Worm (Caenorhabditis elegans) whole organism, L4/young adult: ENCODE data around the gene kcnl-1.

Experiments
- W03F9.2 ChIP-seq: fragments of 150-350 bp; optimal IDR thresholded peaks from 2 replicates; lab custom pipeline; 2014; ENCODE audit warnings: missing biosample characterization, missing genetic modification characterization
- dao-5 ChIP-seq: sonication (generic microtip); optimal IDR thresholded peaks from 2 replicates; lab custom pipeline; 2016; ENCODE audit warnings: missing genotype, missing genetic modification characterization, moderate library complexity, missing compliant biosample characterization
- him-1 ChIP-seq: sonication (generic microtip); optimal IDR thresholded peaks from 2 replicates; lab custom pipeline; 2016; ENCODE audit warnings: missing genotype, missing genetic modification reagents, missing genetic modification characterization, missing compliant biosample characterization

kcnl-1 gene

DNA sequence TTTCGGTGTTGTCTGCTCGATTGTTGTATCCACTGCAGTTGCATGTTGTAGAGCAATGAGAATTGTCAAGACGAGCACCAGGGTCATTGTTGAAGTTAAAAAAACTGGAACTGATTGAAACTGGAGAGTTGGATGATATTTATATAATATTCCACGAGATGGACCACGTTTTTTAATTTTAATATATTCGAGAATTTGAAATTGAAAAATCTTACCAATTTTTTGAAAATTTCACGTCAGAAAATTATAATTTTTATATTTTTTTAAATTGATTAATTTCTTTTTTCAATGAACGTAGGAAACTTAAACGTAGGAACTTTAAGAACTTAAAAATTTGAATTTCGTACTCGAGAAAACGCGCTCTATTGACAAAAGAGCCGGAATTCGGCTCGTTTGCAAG lies 67.4 kb downstream of the kcnl-1 start, which contains the start of gene Y43F8C.5:
Gene Y43F8C.5 (minus strand): TSS at position 101 of the 400 bp plus-strand sequence.
- TF ChIP-seq him-1 (tag; lab: Kevin White, UChicago) (no peak), W03F9.2 (tag; lab: Kevin White, UChicago) (no peak), dao-5 (tag; lab: Kevin White, UChicago) (no peak)

DNA sequence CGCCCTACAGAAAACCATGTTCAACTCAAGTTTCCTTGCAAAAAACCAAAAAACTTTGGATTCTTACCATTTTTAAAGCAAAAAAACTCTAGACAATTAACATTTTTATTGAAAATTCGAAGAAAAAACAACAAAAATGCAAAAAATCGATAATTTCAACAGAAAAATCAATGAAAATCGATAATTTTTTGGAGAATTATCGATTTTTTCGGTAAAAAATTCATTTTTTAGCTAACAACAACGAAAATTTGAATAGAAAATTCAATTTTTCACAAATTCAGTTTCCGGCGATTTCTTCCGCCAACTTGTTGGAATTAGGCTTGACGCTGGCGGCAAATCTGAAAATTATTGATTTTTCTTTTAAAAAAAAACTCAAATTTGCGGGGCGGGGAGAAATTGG lies 67.8 kb downstream of the kcnl-1 start:
- TF ChIP-seq W03F9.2 (tag; lab: Kevin White, UChicago) (no peak), him-1 (tag; lab: Kevin White, UChicago) (no peak), dao-5 (tag; lab: Kevin White, UChicago) (no peak)

DNA sequence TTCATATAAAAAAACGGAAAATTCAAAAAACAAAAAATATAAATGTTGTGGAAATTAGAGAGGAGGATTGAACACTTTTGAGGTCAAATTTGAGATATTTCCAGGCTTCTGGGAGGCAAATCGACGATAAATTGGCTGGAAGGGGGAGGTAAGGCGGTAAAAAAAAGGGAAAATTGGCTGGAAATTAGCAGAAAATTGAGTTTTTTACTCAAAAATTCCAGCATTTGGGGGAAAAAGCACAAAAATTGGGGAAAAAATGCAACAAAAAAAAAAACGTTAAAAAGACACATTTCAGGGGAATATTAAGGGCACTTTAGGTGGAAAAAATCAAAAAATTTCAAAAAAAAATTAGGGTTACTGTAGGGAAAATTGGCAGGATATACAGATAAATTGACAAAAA lies 69.0 kb downstream of the kcnl-1 start:
- TF ChIP-seq W03F9.2 (tag; lab: Kevin White, UChicago) = no peak
- no peak for TF ChIP-seq him-1 (tag; lab: Kevin White, UChicago)
- no peak for TF ChIP-seq dao-5 (tag; lab: Kevin White, UChicago)

DNA sequence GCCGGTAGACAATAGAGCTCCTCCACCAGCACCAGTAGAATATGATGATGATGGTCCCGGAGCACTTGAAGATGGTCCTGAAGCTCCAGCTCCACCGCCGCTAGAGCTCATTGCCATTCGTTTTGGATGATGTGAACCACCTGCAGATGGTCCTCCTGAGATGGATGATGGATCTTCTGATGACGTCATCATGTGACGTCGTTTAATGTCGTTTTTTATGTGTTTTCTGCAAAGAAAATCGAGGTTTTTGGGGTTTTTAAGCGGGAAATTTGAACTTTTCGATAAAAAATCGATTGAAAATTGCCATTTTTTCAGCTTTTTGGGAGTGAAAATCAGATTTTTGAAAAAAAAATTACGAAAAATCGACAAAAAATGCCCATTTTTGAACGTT lies 71.0 kb downstream of the kcnl-1 start:
- TF ChIP-seq dao-5 (tag; lab: Kevin White, UChicago) (no peak), him-1 (tag; lab: Kevin White, UChicago) (no peak), W03F9.2 (tag; lab: Kevin White, UChicago) (no peak)

DNA sequence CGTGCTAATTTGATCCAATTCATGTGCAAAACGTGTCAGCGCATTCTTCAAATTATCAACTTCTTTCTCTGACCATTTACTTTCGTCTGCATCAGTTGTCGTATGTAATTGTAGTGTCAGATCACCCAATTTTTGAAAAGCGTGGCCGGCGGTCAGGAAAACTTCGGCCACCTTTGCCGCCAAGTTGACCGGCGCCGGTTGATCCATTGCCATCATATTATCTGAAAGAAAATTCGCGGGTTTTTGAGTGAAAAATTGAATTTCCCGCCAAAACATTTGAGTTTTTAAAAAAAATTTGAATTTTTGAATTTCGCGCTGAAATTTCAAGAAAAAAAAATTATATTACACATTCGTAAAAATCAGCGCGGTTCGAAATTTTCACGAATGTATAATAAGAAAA lies 72.7 kb downstream of the kcnl-1 start:
- TF ChIP-seq him-1 (tag; lab: Kevin White, UChicago) (no peak), W03F9.2 (tag; lab: Kevin White, UChicago) (no peak), dao-5 (tag; lab: Kevin White, UChicago) (no peak)

DNA sequence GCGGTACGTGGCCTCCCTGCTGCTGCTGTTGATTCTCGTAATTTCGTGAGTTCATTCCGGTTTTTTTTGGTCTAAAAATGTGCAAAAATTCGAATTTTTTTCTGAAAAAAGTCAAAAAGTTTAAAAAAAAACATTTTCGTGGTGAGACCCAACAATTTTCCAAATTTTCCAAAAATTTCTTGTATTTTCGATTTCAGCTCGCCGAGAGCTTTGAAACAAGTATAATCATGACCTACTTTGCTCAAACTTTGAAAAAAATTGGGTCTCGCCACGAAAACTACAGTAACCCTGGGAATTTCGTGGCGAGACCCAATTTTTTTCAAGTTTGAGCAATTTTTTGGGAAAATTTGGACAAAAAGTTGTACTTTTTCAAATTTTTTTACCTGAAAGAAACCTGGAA lies 75.6 kb downstream of the kcnl-1 start, which contains the start of gene Y43F8C.6:
Gene Y43F8C.6 (minus strand): TSS at position 101 of the 400 bp plus-strand sequence.
- TF ChIP-seq dao-5 (tag; lab: Kevin White, UChicago) (no peak), him-1 (tag; lab: Kevin White, UChicago) (no peak), W03F9.2 (tag; lab: Kevin White, UChicago) (no peak)

DNA sequence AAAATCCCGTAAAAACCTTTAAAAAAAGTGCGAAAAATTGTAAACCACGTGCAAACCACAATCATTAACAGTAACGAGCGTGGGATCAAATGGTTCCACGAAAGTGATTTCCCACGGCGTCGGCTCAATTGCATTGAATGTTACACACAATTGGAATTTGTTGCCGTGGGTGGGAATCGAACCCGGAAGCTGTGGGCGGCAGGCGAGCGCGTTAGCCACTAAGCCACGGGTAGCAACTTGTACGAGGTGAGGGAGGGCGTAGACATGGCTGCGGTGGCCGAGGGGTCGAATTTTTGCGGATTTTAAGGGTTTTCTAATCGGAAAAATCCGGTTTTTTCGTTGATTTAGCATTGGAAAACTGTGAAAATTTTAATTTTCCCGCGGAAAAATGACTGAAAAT lies 77.8 kb downstream of the kcnl-1 start:
- peak; percentile 79 for TF ChIP-seq him-1 (tag; lab: Kevin White, UChicago)
- TF ChIP-seq dao-5 (tag; lab: Kevin White, UChicago) = peak; percentile 82
- TF ChIP-seq W03F9.2 (tag; lab: Kevin White, UChicago) = peak; percentile 49

DNA sequence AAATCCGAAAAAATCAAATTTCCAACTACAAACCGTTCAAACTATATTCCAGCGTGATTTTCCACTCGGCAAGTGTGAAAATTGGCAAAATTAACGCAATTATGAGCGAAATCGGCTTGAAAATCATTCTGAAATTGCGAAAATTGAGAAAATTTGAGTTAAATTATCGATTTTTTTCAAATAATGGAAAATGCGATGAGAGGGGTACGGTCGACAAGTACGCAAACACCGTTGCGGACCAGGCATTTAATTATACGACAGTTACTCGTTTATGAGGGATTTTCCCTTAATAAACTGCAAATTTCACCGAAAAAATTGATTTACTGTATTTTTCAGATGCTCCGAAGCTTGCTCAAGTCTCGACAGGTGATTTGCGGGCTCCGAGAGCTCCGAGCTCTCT lies 78.7 kb downstream of the kcnl-1 start, which contains the start of the genes Y43F8C.7 and mrps-28:
Gene Y43F8C.7 (minus strand): TSS at position 128 of the 400 bp plus-strand sequence.
Gene mrps-28 (plus strand): TSS at position 337 of the 400 bp plus-strand sequence.
- peak; percentile 26 for TF ChIP-seq W03F9.2 (tag; lab: Kevin White, UChicago)
- TF ChIP-seq him-1 (tag; lab: Kevin White, UChicago) = no peak

DNA sequence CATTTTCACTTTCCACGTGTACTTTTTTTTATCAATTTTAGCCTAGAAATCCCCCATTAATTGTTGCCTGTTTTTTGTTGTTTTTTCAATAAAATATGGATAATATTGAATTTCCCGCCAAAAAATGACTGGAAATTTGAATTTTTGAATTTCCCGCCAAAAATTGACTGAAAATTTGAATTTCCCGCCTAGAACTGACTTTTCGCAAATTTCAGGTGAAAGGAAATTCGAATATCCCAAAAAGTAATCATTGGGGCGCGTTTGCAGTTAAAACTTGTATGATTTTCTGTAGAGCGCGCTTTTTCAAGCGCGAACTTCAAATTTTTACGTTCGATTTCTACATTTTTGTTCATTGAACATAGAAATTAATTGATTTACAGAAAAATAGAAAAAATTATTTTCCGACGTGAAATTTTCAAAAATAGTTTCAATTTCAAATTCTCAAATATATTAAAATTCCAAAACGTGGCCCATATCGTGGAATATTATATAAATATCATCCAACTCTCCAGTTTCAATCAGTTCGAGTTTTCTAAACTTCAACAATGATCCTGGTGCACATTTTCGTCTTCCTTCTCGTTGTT lies 80.5 kb downstream of the kcnl-1 start, which contains the start of gene Y43F8C.9:
Gene Y43F8C.9 (plus strand): TSS at position 534 of the 584 bp plus-strand sequence.
- TF ChIP-seq dao-5 (tag; lab: Kevin White, UChicago) (no peak), him-1 (tag; lab: Kevin White, UChicago) (no peak)

DNA sequence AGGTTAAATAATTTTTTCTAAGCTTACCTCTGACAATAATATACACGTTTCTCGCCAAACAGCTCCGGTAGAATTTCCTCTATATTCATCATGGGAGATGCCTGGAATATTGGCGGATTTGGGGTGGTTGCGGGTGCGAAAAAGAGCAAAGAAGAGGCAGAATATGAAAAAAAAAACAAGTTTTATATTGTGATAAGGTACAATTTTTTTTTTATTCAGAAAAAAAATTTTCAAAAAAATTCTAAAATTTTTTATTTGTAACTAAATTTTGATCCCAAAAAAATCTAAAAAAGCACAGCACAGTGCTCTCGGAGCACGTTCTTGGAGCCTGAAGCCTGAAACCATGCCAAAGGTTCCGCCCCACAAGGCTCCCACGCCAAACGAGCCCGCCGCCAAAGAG lies 90.0 kb downstream of the kcnl-1 start, which contains the start of gene dmd-3:
Gene dmd-3 (minus strand): TSS at position 101 of the 400 bp plus-strand sequence.
- TF ChIP-seq him-1 (tag; lab: Kevin White, UChicago) (no peak), dao-5 (tag; lab: Kevin White, UChicago) (no peak)
